Fruit fly (Drosophila melanogaster) whole organism, adult: ENCODE data around the gene AstA.

Experiments
- CG11617 ChIP-seq: fragments of 200-800 bp; sonication (Bioruptor generic); optimal IDR thresholded peaks from 2 replicates; lab custom pipeline; 2017; ENCODE audit warnings: mild to moderate bottlenecking, missing biosample characterization, missing genetic modification reagents, missing genetic modification characterization
- CG1620 ChIP-seq: fragments of 200-800 bp; sonication (Bioruptor generic); optimal IDR thresholded peaks from 2 replicates; lab custom pipeline; 2016; ENCODE audit warnings: missing biosample characterization, missing genetic modification characterization
- CG7045 ChIP-seq: fragments of 200-800 bp; sonication (Bioruptor generic); optimal IDR thresholded peaks from 2 replicates; lab custom pipeline; 2017; ENCODE audit warnings: missing biosample characterization, mild to moderate bottlenecking, missing genetic modification characterization
- CG7101 ChIP-seq: fragments of 200-800 bp; sonication (Bioruptor generic); optimal IDR thresholded peaks from 2 replicates; lab custom pipeline; 2018; ENCODE audit warnings: missing biosample characterization, mild to moderate bottlenecking, missing genetic modification characterization, moderate library complexity
- Crg-1 ChIP-seq: fragments of 200-800 bp; sonication (Bioruptor generic); optimal IDR thresholded peaks from 2 replicates; lab custom pipeline; 2016; ENCODE audit warnings: missing biosample characterization, missing genetic modification characterization
- Hr96 ChIP-seq: fragments of 200-800 bp; sonication (Bioruptor generic); optimal IDR thresholded peaks from 2 replicates; lab custom pipeline; 2016; ENCODE audit warnings: missing biosample characterization, missing genetic modification characterization
- Mnt ChIP-seq: fragments of 200-800 bp; sonication (Bioruptor generic); optimal IDR thresholded peaks from 2 replicates; lab custom pipeline; 2016; ENCODE audit warnings: missing biosample characterization, mild to moderate bottlenecking, missing genetic modification characterization
- bab1 ChIP-seq: fragments of 200-800 bp; sonication (Bioruptor generic); optimal IDR thresholded peaks from 3 replicates; lab custom pipeline; 2019; ENCODE audit warnings: missing biosample characterization, mild to moderate bottlenecking, missing genetic modification characterization, moderate library complexity
- kay ChIP-seq: fragments of 200-800 bp; sonication (Bioruptor generic); peaks from one replicate; lab custom pipeline; 2016; ENCODE audit warnings: missing biosample characterization, missing genetic modification characterization, borderline replicate concordance
- tj ChIP-seq: fragments of 200-800 bp; sonication (Bioruptor generic); optimal IDR thresholded peaks from 3 replicates; lab custom pipeline; 2017; ENCODE audit warnings: missing biosample characterization, mild to moderate bottlenecking, missing genetic modification characterization, moderate library complexity

DNA sequence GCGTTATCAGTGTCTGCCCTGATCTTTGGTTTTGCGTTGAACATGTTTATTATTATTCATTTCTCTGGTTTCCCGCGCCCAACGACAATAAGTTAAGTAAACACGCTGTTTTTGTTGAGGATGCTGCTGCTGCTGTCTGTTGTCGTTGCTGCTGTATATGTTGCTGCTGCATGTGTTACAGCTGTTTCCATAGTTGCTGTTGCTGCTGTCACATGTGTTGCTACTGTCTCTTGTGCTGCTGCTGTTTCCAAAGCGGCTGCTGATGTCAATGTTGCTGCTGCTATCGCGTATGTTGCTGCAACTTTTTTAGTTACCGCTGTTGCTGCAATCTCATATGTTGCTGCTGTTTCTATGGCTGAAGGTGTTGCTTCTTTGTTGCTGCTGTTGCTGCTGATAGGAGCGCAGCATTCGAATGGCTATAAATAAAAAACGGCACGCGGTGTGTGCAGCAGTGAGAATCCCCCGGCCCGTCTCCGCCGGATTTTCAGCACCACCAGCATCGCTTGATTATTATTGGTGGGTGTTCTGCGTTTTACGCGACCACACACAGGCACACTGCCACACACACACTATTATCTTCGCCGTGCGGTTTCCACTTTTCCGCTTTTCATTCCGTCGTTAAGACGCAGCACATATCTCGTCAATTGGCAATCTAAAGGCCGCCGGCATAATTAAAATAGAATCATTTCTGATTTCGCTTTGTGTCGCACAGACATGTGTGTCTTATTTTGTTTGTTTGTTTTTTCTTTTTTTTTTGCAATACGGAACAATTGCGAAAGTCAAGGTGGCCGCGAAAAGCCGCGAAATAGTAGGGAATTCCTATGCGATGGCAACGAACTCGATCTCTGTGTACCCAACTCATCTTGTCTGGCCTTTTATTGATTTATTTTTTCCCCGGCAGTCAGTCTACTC lies 44.2 kb downstream of the AstA start:
- TF ChIP-seq CG7045 (GFP tag; lab: Kevin White, UChicago), result no peak
- TF ChIP-seq CG1620, result no peak
- no peak for TF ChIP-seq bab1 (GFP tag; lab: Kevin White, UChicago)
- TF ChIP-seq CG7101, result no peak
- TF ChIP-seq Hr96 (GFP tag; lab: Kevin White, UChicago), result no peak
- no peak for TF ChIP-seq Crg-1 (GFP tag; lab: Kevin White, UChicago)
- no peak for TF ChIP-seq kay (GFP tag; lab: Kevin White, UChicago)
- TF ChIP-seq CG11617 (GFP tag; lab: Kevin White, UChicago), result no peak
- no peak for TF ChIP-seq tj (GFP tag; lab: Kevin White, UChicago)
- no peak for TF ChIP-seq Mnt
